Fruit fly (Drosophila melanogaster): Measurements from ENCODE around the gene Nmdmc.

DNA sequence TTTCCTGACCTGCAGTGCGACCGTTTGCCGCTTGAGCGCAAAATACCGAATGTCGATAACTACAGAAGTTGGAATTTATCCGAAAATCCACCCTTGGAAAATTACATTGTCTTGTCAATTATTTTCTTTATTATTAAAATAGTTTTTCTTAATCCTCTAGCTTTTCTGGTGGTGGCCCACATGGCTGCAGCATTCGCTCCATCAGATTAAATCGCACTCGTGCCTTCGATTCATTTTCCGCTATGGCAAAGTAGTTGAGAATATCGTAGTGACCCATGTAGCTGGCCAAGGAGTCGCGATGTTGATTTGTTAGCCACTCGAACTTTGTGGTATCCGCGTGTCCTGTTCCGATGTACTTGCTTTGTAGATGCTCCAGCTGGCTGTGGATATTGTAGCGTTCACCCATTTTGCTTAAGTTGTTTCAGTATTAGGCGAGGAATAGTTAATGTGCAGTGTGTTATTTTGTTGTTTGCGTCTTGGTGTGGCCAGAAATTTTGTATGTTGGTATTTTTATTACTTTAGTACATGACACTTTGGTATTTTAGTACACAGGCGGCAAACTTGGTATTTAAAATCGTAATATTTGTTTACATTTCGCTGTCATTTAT lies 35.4 kb downstream of the Nmdmc start, which contains the start of the genes Kcmf1, Sf3b5 and CG11986:
- TF ChIP-seq CG6792 (GFP tag; optimal IDR thresholded peaks at IDR 0.05) (no peak), Smox (GFP tag; optimal IDR thresholded peaks at IDR 0.05) (no peak), CG15336 (GFP tag; IDR thresholded peaks at IDR 0.05) (no peak), Blimp-1 (GFP tag; optimal IDR thresholded peaks at IDR 0.05) (no peak), CG8119 (GFP tag; IDR thresholded peaks at IDR 0.05) (no peak), CG6854 (GFP tag; optimal IDR thresholded peaks at IDR 0.05) (no peak), CG4318 (GFP tag; optimal IDR thresholded peaks at IDR 0.05) (no peak), Sox15 (GFP tag; optimal IDR thresholded peaks at IDR 0.05) (no peak), acj6 (GFP tag; optimal IDR thresholded peaks at IDR 0.05) (no peak), CG6808 (GFP tag; optimal IDR thresholded peaks at IDR 0.05) (no peak), fd59A (GFP tag; optimal IDR thresholded peaks at IDR 0.05) (no peak)

Measured in whole organism, prepupa.